Worm (Caenorhabditis elegans): ENCODE measurements around the gene cnx-1.

DNA sequence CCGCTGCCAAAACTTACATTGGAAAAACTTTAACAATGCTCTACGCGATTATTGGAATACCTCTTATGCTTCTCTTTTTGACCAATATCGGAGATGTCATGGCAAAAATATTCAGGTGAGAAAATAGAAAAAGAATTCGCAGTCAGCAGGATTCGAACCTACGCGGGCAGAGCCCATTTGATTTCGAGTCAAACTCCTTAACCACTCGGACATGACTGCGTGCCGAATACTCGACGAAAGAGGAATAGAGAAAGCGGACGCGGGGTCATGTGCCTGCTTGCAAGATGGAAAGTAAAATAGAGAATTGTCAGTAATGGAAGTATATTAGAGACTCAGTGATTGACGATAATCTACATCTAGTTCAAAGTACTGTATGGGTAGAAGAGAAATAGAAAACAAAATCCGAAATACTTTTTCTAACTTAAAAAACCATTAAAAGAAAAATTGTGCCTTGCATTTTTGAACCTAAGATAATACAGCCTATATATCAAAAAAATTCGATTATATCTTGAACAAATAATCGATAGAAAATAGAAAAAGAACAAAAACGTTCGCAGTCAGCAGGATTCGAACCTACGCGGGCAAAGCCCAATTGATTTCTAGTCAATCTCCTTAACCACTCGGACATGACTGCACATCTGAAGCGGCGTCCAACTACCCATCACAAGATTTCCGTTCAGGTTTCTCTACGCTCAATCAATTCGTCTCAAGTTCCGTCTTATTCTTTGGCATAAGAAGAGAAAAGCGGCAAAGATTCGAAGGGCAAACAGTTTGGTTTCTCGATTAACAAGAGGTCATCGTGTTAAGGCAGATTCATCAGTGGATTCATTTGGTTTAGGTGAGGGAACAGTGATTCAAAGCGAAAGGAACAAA, 44.8 kb upstream of the cnx-1 start:
- TF ChIP-seq egl-27 (tag; optimal IDR thresholded peaks at IDR 0.05) (no peak), lin-13 (GFP tag; optimal IDR thresholded peaks at IDR 0.05) (no peak), ztf-4 (tag; optimal IDR thresholded peaks at IDR 0.05) (peak; percentile 42), ama-1 (optimal IDR thresholded peaks at IDR 0.05) (no peak), mbf-1 (tag; optimal IDR thresholded peaks at IDR 0.05) (no peak), elt-3 (tag; optimal IDR thresholded peaks at IDR 0.05) (no peak), nhr-25 (tag; optimal IDR thresholded peaks at IDR 0.05) (no peak), mab-5 (tag; optimal IDR thresholded peaks at IDR 0.05) (peak; percentile 37), fos-1 (tag; optimal IDR thresholded peaks at IDR 0.05) (peak; percentile 20), dmd-4 (tag; optimal IDR thresholded peaks at IDR 0.05) (no peak)
